ENCODE assay signal across 1 fruit fly cellular context in the genomic region with DNA sequence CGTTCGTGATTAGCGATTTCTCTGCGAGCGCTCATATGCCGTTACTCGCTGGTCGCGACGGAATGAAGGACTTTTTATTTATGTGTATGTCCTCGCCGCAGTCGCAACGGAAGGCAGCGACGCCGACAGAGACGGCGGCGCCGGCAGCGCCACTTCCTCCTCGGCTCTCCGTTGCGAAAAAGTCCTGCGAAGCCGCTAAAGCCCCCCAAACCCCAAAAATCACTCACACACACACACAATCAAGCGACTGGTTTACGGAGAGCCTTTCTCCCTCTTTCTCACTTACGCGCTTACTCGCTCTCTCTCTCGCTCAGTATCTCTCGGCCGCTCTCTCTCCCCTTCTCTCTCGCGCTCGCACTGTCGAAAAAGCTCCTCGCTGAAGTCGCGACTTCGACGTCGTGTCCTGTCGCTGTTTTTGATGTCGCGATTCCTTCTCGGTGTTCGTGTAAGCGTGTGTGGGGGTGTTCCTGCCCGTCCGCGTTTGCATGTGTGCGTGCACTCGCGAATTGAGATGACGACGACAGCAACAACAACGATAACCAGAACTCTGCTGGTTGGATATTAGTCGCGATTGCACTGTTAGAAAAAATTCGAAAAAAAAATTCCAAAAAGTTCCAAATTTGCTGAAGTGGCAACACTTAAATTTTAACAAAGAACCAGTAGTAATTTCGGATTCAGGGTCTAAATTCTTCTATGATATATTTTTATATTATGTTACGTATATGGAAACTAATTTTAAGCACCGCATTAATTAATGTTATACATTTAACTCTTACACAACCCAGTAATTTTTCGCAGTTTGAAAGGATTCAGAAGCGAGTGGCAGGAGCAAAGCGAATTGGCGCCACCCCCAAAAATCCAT.
TF ChIP-seq lines count a peak whose summit lies in the region.

A gene (minus strand): TSS at position 47 of the 862 bp plus-strand sequence.

TF ChIP-seq in whole organism, embryonic, 481 proteins besides CTCF, POLR2A, EP300 and RAD21 (continued from another document and continues in another):
- TF ChIP-seq chn (GFP tag; optimal IDR thresholded peaks at IDR 0.05; lab: Kevin White, UChicago) (no peak), ara (GFP tag; IDR thresholded peaks at IDR 0.05; lab: Robert Waterston, UW) (peak; percentile 55; the same call in 1 of the 2 replicates), mirr (GFP tag; optimal IDR thresholded peaks at IDR 0.05; lab: Kevin White, UChicago) (no peak), CG8924 (tag; optimal IDR thresholded peaks at IDR 0.05; lab: Kevin White, UChicago) (peak; percentile 74), CG7745 (tag; optimal IDR thresholded peaks at IDR 0.05; lab: Kevin White, UChicago) (no peak), phol (tag; optimal IDR thresholded peaks at IDR 0.05; lab: Kevin White, UChicago) (peak; percentile 70), CG17186 (GFP tag; optimal IDR thresholded peaks at IDR 0.05; lab: Kevin White, UChicago) (no peak), inv (GFP tag; IDR thresholded peaks at IDR 0.05; lab: Robert Waterston, UW; ENCODE audit: partially characterized antibody) (no peak), dimm (GFP tag; IDR thresholded peaks at IDR 0.05; lab: Robert Waterston, UW) (no peak), Sin3A (optimal IDR thresholded peaks at IDR 0.05; lab: Kevin White, UChicago) (no peak), Scr (GFP tag; IDR thresholded peaks at IDR 0.05; lab: Robert Waterston, UW; ENCODE audit: partially characterized antibody) (no peak), CG18619 (GFP tag; optimal IDR thresholded peaks at IDR 0.05; lab: Kevin White, UChicago) (peak; percentile 76), caup (GFP tag; optimal IDR thresholded peaks at IDR 0.05; lab: Kevin White, UChicago; ENCODE audit: severe bottlenecking) (peak; percentile 79), sqz (GFP tag; optimal IDR thresholded peaks at IDR 0.05; lab: Kevin White, UChicago) (peak; percentile 37), CG5953 (GFP tag; IDR thresholded peaks at IDR 0.05; lab: Robert Waterston, UW) (no peak; the same call in 1 of the 2 replicates), sima (GFP tag; optimal IDR thresholded peaks at IDR 0.05; lab: Kevin White, UChicago) (no peak), Rx (GFP tag; IDR thresholded peaks at IDR 0.05; lab: Robert Waterston, UW) (0 out of 2 replicates have a peak, but pooled peaks have one; percentile 18), Hr39 (optimal IDR thresholded peaks at IDR 0.05; lab: Kevin White, UChicago) (no peak), dati (GFP tag; IDR thresholded peaks at IDR 0.05; lab: Robert Waterston, UW) (no peak), CG17912 (GFP tag; optimal IDR thresholded peaks at IDR 0.05; lab: Kevin White, UChicago) (no peak), CG17359 (tag; optimal IDR thresholded peaks at IDR 0.05; lab: Kevin White, UChicago) (peak; percentile 72), grau (tag; optimal IDR thresholded peaks at IDR 0.05; lab: Kevin White, UChicago) (peak; percentile 80), CG13296 (GFP tag; optimal IDR thresholded peaks at IDR 0.05; lab: Kevin White, UChicago) (peak; percentile 76), CG17802 (tag; optimal IDR thresholded peaks at IDR 0.05; lab: Kevin White, UChicago) (no peak), HLH4C (GFP tag; IDR thresholded peaks at IDR 0.05; lab: Robert Waterston, UW; ENCODE audit: partially characterized antibody) (no peak), nom (GFP tag; optimal IDR thresholded peaks at IDR 0.05; lab: Kevin White, UChicago) (peak; percentile 5), CG6813 (GFP tag; optimal IDR thresholded peaks at IDR 0.05; lab: Kevin White, UChicago) (peak; percentile 69), CG12769 (tag; optimal IDR thresholded peaks at IDR 0.05; lab: Kevin White, UChicago) (peak; percentile 27), gcm (GFP tag; optimal IDR thresholded peaks at IDR 0.05; lab: Kevin White, UChicago) (peak; percentile 55), bsh (GFP tag; optimal IDR thresholded peaks at IDR 0.05; lab: Kevin White, UChicago) (peak in 1 of 2 experiments; percentile 72), Opbp (GFP tag; IDR thresholded peaks at IDR 0.05; lab: Robert Waterston, UW; ENCODE audit: partially characterized antibody) (no peak), fru (optimal IDR thresholded peaks at IDR 0.05; lab: Kevin White, UChicago) (no peak), bbx (GFP tag; IDR thresholded peaks at IDR 0.05; lab: Robert Waterston, UW; ENCODE audit: partially characterized antibody) (no peak), CG14050 (GFP tag; IDR thresholded peaks at IDR 0.05; lab: Robert Waterston, UW) (0 out of 3 replicates have a peak, but pooled peaks have one; percentile 25), H15 (GFP tag; IDR thresholded peaks at IDR 0.05; lab: Robert Waterston, UW) (0 out of 3 replicates have a peak, but pooled peaks have one; percentile 43), ab (GFP tag; optimal IDR thresholded peaks at IDR 0.05; lab: Kevin White, UChicago) (no peak), NfI (GFP tag; optimal IDR thresholded peaks at IDR 0.05; lab: Kevin White, UChicago) (peak; percentile 77), tin (GFP tag; optimal IDR thresholded peaks at IDR 0.05; lab: Kevin White, UChicago) (peak; percentile 58), tap (tag; optimal IDR thresholded peaks at IDR 0.05; lab: Kevin White, UChicago) (peak; percentile 46), zf30C (GFP tag; optimal IDR thresholded peaks at IDR 0.05; lab: Kevin White, UChicago) (peak; percentile 74), Fer2 (tag; optimal IDR thresholded peaks at IDR 0.05; lab: Kevin White, UChicago) (peak; percentile 28), CG10431 (GFP tag; optimal IDR thresholded peaks at IDR 0.05; lab: Kevin White, UChicago) (peak; percentile 5), chm (GFP tag; IDR thresholded peaks at IDR 0.05; lab: Robert Waterston, UW) (no peak), Hr3 (GFP tag; optimal IDR thresholded peaks at IDR 0.05; lab: Kevin White, UChicago) (peak; percentile 44), CG1602 (GFP tag; optimal IDR thresholded peaks at IDR 0.05; lab: Kevin White, UChicago) (peak; percentile 37), Ravus (GFP tag; IDR thresholded peaks at IDR 0.05; lab: Robert Waterston, UW) (no peak), stc (GFP tag; IDR thresholded peaks at IDR 0.05; lab: Robert Waterston, UW) (peak; percentile 61), CG10267 (tag; optimal IDR thresholded peaks at IDR 0.05; lab: Kevin White, UChicago) (peak; percentile 47), CG8359 (GFP tag; optimal IDR thresholded peaks at IDR 0.05; lab: Kevin White, UChicago; ENCODE audit: borderline replicate concordance) (no peak), gsb (GFP tag; IDR thresholded peaks at IDR 0.05; lab: Robert Waterston, UW) (0 out of 2 replicates have a peak, but pooled peaks have one; percentile 9), NFAT (GFP tag; IDR thresholded peaks at IDR 0.05; lab: Robert Waterston, UW) (no peak), wek (GFP tag; optimal IDR thresholded peaks at IDR 0.05; lab: Kevin White, UChicago) (no peak), CG17328 (GFP tag; IDR thresholded peaks at IDR 0.05; lab: Robert Waterston, UW) (peak; percentile 48), CrebB (tag; optimal IDR thresholded peaks at IDR 0.05; lab: Kevin White, UChicago) (peak; percentile 19), pho (GFP tag; optimal IDR thresholded peaks at IDR 0.05; lab: Kevin White, UChicago) (peak; percentile 46), fu2 (GFP tag; optimal IDR thresholded peaks at IDR 0.05; lab: Kevin White, UChicago) (no peak), NC2α (GFP tag; optimal IDR thresholded peaks at IDR 0.05; lab: Kevin White, UChicago) (no peak), Meics (GFP tag; optimal IDR thresholded peaks at IDR 0.05; lab: Kevin White, UChicago) (peak; percentile 85), so (GFP tag; IDR thresholded peaks at IDR 0.05; lab: Robert Waterston, UW) (0 out of 3 replicates have a peak, but pooled peaks have one; percentile 54), oc (tag; optimal IDR thresholded peaks at IDR 0.05; lab: Kevin White, UChicago) (peak; percentile 30), CG12391 (tag; optimal IDR thresholded peaks at IDR 0.05; lab: Kevin White, UChicago) (peak; percentile 73), br (optimal IDR thresholded peaks at IDR 0.05; lab: Kevin White, UChicago) (no peak), CG8478 (optimal IDR thresholded peaks at IDR 0.05; lab: Kevin White, UChicago) (no peak), scrt (GFP tag; optimal IDR thresholded peaks at IDR 0.05; lab: Kevin White, UChicago) (peak; percentile 73), CG15011 (GFP tag; optimal IDR thresholded peaks at IDR 0.05; lab: Kevin White, UChicago) (peak; percentile 54), CG6272 (GFP tag; IDR thresholded peaks at IDR 0.05; lab: Robert Waterston, UW) (0 out of 2 replicates have a peak, but pooled peaks have one; percentile 35), schlank (tag; optimal IDR thresholded peaks at IDR 0.05; lab: Kevin White, UChicago) (peak; percentile 35), Oli (tag; optimal IDR thresholded peaks at IDR 0.05; lab: Kevin White, UChicago) (peak; percentile 75), CG10543 (GFP tag; optimal IDR thresholded peaks at IDR 0.05; lab: Kevin White, UChicago) (peak; percentile 78), stwl (tag; optimal IDR thresholded peaks at IDR 0.05; lab: Kevin White, UChicago) (no peak), CG4617 (GFP tag; optimal IDR thresholded peaks at IDR 0.05; lab: Kevin White, UChicago; ENCODE audit: borderline replicate concordance) (no peak), twi (tag; optimal IDR thresholded peaks at IDR 0.05; lab: Kevin White, UChicago) (peak; percentile 15), Atf6 (GFP tag; IDR thresholded peaks at IDR 0.05; lab: Robert Waterston, UW) (peak; percentile 61; the same call in 1 of the 2 replicates), CG17361 (GFP tag; IDR thresholded peaks at IDR 0.05; lab: Robert Waterston, UW) (peak; percentile 80), gt (GFP tag; IDR thresholded peaks at IDR 0.05; lab: Robert Waterston, UW) (no peak), CG8089 (GFP tag; optimal IDR thresholded peaks at IDR 0.05; lab: Kevin White, UChicago) (no peak), Kr (GFP tag; optimal IDR thresholded peaks at IDR 0.05; lab: Kevin White, UChicago) (no peak), nau (GFP tag; optimal IDR thresholded peaks at IDR 0.05; lab: Kevin White, UChicago) (peak; percentile 62), ash1 (GFP tag; optimal IDR thresholded peaks at IDR 0.05; lab: Kevin White, UChicago) (no peak), al (GFP tag; IDR thresholded peaks at IDR 0.05; lab: Robert Waterston, UW) (0 out of 2 replicates have a peak, but pooled peaks have one; percentile 21), pfk (GFP tag; optimal IDR thresholded peaks at IDR 0.05; lab: Kevin White, UChicago) (no peak), Xrp1 (GFP tag; IDR thresholded peaks at IDR 0.05; lab: Robert Waterston, UW) (peak; percentile 65), CG14710 (tag; optimal IDR thresholded peaks at IDR 0.05; lab: Kevin White, UChicago) (peak; percentile 43), CG13424 (tag; optimal IDR thresholded peaks at IDR 0.05; lab: Kevin White, UChicago) (peak; percentile 82), kni (GFP tag; optimal IDR thresholded peaks at IDR 0.05; lab: Kevin White, UChicago) (no peak), hkb (optimal IDR thresholded peaks at IDR 0.05; lab: Kevin White, UChicago) (no peak), hkb (GFP tag; IDR thresholded peaks at IDR 0.05; lab: Robert Waterston, UW) (peak; percentile 61), tup (GFP tag; optimal IDR thresholded peaks at IDR 0.05; lab: Kevin White, UChicago) (no peak), Ets97D (GFP tag; optimal IDR thresholded peaks at IDR 0.05; lab: Kevin White, UChicago) (no peak), Stat92E (GFP tag; optimal IDR thresholded peaks at IDR 0.05; lab: Kevin White, UChicago) (no peak), jumu (GFP tag; optimal IDR thresholded peaks at IDR 0.05; lab: Kevin White, UChicago) (no peak), CG10147 (GFP tag; optimal IDR thresholded peaks at IDR 0.05; lab: Kevin White, UChicago) (peak; percentile 77), CG2129 (GFP tag; IDR thresholded peaks at IDR 0.05; lab: Robert Waterston, UW; ENCODE audit: partially characterized antibody) (no peak), pan (optimal IDR thresholded peaks at IDR 0.05; lab: Kevin White, UChicago) (no peak), pan (GFP tag; optimal IDR thresholded peaks at IDR 0.05 in 1 of 2, IDR thresholded peaks at IDR 0.05 in 1 of 2) (peak in 1 of 2 experiments; percentile 70), CG2202 (tag; optimal IDR thresholded peaks at IDR 0.05; lab: Kevin White, UChicago) (no peak), CG12299 (tag; optimal IDR thresholded peaks at IDR 0.05; lab: Kevin White, UChicago) (peak; percentile 69), disco-r (GFP tag; optimal IDR thresholded peaks at IDR 0.05; lab: Kevin White, UChicago) (no peak), HLHmδ (GFP tag; optimal IDR thresholded peaks at IDR 0.05; lab: Kevin White, UChicago) (no peak), Doc2 (GFP tag; IDR thresholded peaks at IDR 0.05; lab: Robert Waterston, UW) (no peak), Chrac-16 (GFP tag; optimal IDR thresholded peaks at IDR 0.05; lab: Kevin White, UChicago) (peak; percentile 39), NC2β (GFP tag; optimal IDR thresholded peaks at IDR 0.05; lab: Kevin White, UChicago) (no peak), CG11085 (GFP tag; IDR thresholded peaks at IDR 0.05; lab: Robert Waterston, UW) (peak; percentile 31; the same call in 1 of the 2 replicates), CG4360 (GFP tag; IDR thresholded peaks at IDR 0.05; lab: Robert Waterston, UW) (no peak), CG7556 (GFP tag; optimal IDR thresholded peaks at IDR 0.05; lab: Kevin White, UChicago) (peak; percentile 88), Bteb2 (GFP tag; optimal IDR thresholded peaks at IDR 0.05; lab: Kevin White, UChicago) (no peak), CG3847 (GFP tag; IDR thresholded peaks at IDR 0.05; lab: Robert Waterston, UW) (peak; percentile 27; the same call in 1 of the 2 replicates), CG14965 (GFP tag; optimal IDR thresholded peaks at IDR 0.05; lab: Kevin White, UChicago; ENCODE audit: borderline replicate concordance) (no peak), cwo (GFP tag; optimal IDR thresholded peaks at IDR 0.05; lab: Kevin White, UChicago) (peak; percentile 78), CG3995 (GFP tag; optimal IDR thresholded peaks at IDR 0.05; lab: Kevin White, UChicago) (no peak), CG11560 (tag; IDR thresholded peaks at IDR 0.05; lab: Robert Waterston, UW) (peak; percentile 39; the same call in 1 of the 3 replicates), dysf (GFP tag; IDR thresholded peaks at IDR 0.05; lab: Robert Waterston, UW) (peak; percentile 82), CG2875 (GFP tag; optimal IDR thresholded peaks at IDR 0.05; lab: Kevin White, UChicago) (peak; percentile 26), CG11723 (GFP tag; optimal IDR thresholded peaks at IDR 0.05; lab: Kevin White, UChicago) (peak; percentile 45), pb (GFP tag; optimal IDR thresholded peaks at IDR 0.05; lab: Kevin White, UChicago) (no peak), dmrt99B (tag; optimal IDR thresholded peaks at IDR 0.05; lab: Kevin White, UChicago) (peak; percentile 80), lmd (GFP tag; IDR thresholded peaks at IDR 0.05; lab: Robert Waterston, UW) (peak; percentile 62), Mad (GFP tag; optimal IDR thresholded peaks at IDR 0.05; lab: Kevin White, UChicago) (no peak), Drgx (GFP tag; IDR thresholded peaks at IDR 0.05; lab: Robert Waterston, UW) (peak; percentile 31; the same call in 1 of the 2 replicates)
